Worm (Caenorhabditis elegans): Measurements from ENCODE around the gene H20J04.4.

Gene H20J04.4

ce11 chrII:4376295-4377172 lies 47.7 kb downstream of the H20J04.4 start, which contains the start of gene ntl-2 (continued):
- no peak for TF ChIP-seq lsy-27 (tag; optimal IDR thresholded peaks at IDR 0.05; ENCODE audit: borderline replicate concordance, insufficient read depth)
- peak; percentile 97 for TF ChIP-seq mcd-1 (GFP tag; IDR thresholded peaks at IDR 0.05)
- no peak for TF ChIP-seq mes-4 (tag; optimal IDR thresholded peaks at IDR 0.05)
- TF ChIP-seq F57C9.4 (tag; optimal IDR thresholded peaks at IDR 0.05): peak; percentile 56
- TF ChIP-seq somi-1 (GFP tag; optimal IDR thresholded peaks at IDR 0.05): peak; percentile 93
- TF ChIP-seq tbx-9 (tag; optimal IDR thresholded peaks at IDR 0.05; ENCODE audit: borderline replicate concordance): no peak
- no peak for TF ChIP-seq ztf-25 (GFP tag; IDR thresholded peaks at IDR 0.05)
- no peak for TF ChIP-seq mxl-1 (tag; optimal IDR thresholded peaks at IDR 0.05)
- no peak for TF ChIP-seq Y79H2A.3 (GFP tag; conservative IDR thresholded peaks at IDR 0.05)
- no peak for TF ChIP-seq F49E8.2 (tag; optimal IDR thresholded peaks at IDR 0.05; ENCODE audit: insufficient read depth)
- no peak for TF ChIP-seq snpc-1.3 (tag; optimal IDR thresholded peaks at IDR 0.05; ENCODE audit: insufficient read depth)
- TF ChIP-seq rpc-1 (optimal IDR thresholded peaks at IDR 0.05): no peak
- TF ChIP-seq rpc-1 (tag; optimal IDR thresholded peaks at IDR 0.05): no peak
- TF ChIP-seq hsf-1 (GFP tag; IDR thresholded peaks at IDR 0.05): peak; percentile 63; the same call in 1 of the 2 replicates
- TF ChIP-seq attf-6 (GFP tag; IDR thresholded peaks at IDR 0.05): no peak
- TF ChIP-seq dpl-1 (GFP tag; optimal IDR thresholded peaks at IDR 0.05): peak; percentile 18

ce11 chrII:4378195-4378594 lies 49.4 kb downstream of the H20J04.4 start, which contains the start of gene B0286.1:
B0286.1 (plus strand) TSS chrII:4378495.
- no peak for TF ChIP-seq ztf-3 (GFP tag; optimal IDR thresholded peaks at IDR 0.05)
- TF ChIP-seq rpc-1 (optimal IDR thresholded peaks at IDR 0.05): no peak
- TF ChIP-seq rpc-1 (tag; optimal IDR thresholded peaks at IDR 0.05): no peak
- no peak for TF ChIP-seq F55B11.4 (tag; optimal IDR thresholded peaks at IDR 0.05; ENCODE audit: borderline replicate concordance, insufficient read depth)

ce11 chrII:4383306-4383705 lies 54.5 kb downstream of the H20J04.4 start, which contains the start of gene fkh-6:
fkh-6 (minus strand) TSS chrII:4383406.
- TF ChIP-seq zfh-2 (GFP tag; conservative IDR thresholded peaks at IDR 0.05) (peak; percentile 66), F33H1.4 (GFP tag; IDR thresholded peaks at IDR 0.05) (no peak)
